Worm (Caenorhabditis elegans) whole organism, late embryonic: Measurements from ENCODE around the gene nep-2.

Source experiments
- Y22D7AL.16 ChIP-seq: sonication (generic microtip); optimal IDR thresholded peaks from 2 replicates; lab custom pipeline; 2016; ENCODE audit warnings: missing genetic modification characterization, missing compliant biosample characterization
- elt-2 ChIP-seq: sonication (generic microtip); optimal IDR thresholded peaks from 2 replicates; lab custom pipeline; 2016; ENCODE audit warnings: missing genetic modification reagents, missing genetic modification characterization, missing compliant biosample characterization
- ets-4 ChIP-seq: sonication (generic microtip); optimal IDR thresholded peaks from 2 replicates; lab custom pipeline; 2016; ENCODE audit warnings: missing genetic modification characterization, missing compliant biosample characterization
- hlh-15 ChIP-seq: sonication (generic microtip); optimal IDR thresholded peaks from 2 replicates; lab custom pipeline; 2016; ENCODE audit warnings: missing genetic modification characterization, missing compliant biosample characterization
- lin-11 ChIP-seq: fragments of 200-800 bp; sonication (Bioruptor generic); optimal IDR thresholded peaks from 2 replicates; lab custom pipeline; 2018; ENCODE audit warnings: mild to moderate bottlenecking, missing genetic modification characterization, missing compliant biosample characterization
- madf-2 ChIP-seq: sonication (generic microtip); optimal IDR thresholded peaks from 2 replicates; lab custom pipeline; 2017; ENCODE audit warnings: missing genetic modification characterization, missing compliant biosample characterization
- nfya-1 ChIP-seq: sonication (generic microtip); optimal IDR thresholded peaks from 2 replicates; lab custom pipeline; 2017; ENCODE audit warnings: missing genetic modification characterization, mild to moderate bottlenecking, missing compliant biosample characterization, antibody characterized with exemption, moderate library complexity
- nhr-11 ChIP-seq: fragments of 150-350 bp; optimal IDR thresholded peaks from 2 replicates; lab custom pipeline; 2014; ENCODE audit warnings: missing biosample characterization, missing genetic modification characterization
- pag-3 ChIP-seq: sonication (generic microtip); optimal IDR thresholded peaks from 2 replicates; lab custom pipeline; 2016; ENCODE audit warnings: missing compliant biosample characterization, missing genetic modification characterization, borderline replicate concordance
- pha-2 ChIP-seq: sonication (generic microtip); optimal IDR thresholded peaks from 2 replicates; lab custom pipeline; 2017; ENCODE audit warnings: mild to moderate bottlenecking, missing genetic modification characterization, missing compliant biosample characterization
- tbx-2 ChIP-seq: sonication (generic microtip); optimal IDR thresholded peaks from 2 replicates; lab custom pipeline; 2016; ENCODE audit warnings: missing genetic modification characterization, missing compliant biosample characterization
- unc-42 ChIP-seq: sonication (generic microtip); optimal IDR thresholded peaks from 2 replicates; lab custom pipeline; 2016; ENCODE audit warnings: missing genotype, missing genetic modification characterization, missing compliant biosample characterization
- unc-55 ChIP-seq: sonication (generic microtip); optimal IDR thresholded peaks from 2 replicates; lab custom pipeline; 2017; ENCODE audit warnings: missing biosample characterization, missing genetic modification reagents, missing genetic modification characterization

- TF ChIP-seq nfya-1 (no peak), unc-42 (tag; lab: Kevin White, UChicago) (no peak), unc-55 (GFP tag; lab: Kevin White, UChicago) (no peak), madf-2 (tag; lab: Kevin White, UChicago) (no peak), lin-11 (no peak), ets-4 (tag; lab: Kevin White, UChicago) (no peak), Y22D7AL.16 (no peak), pag-3 (no peak), elt-2 (no peak), pha-2 (tag; lab: Kevin White, UChicago) (no peak), hlh-15 (no peak), tbx-2 (tag; lab: Kevin White, UChicago) (no peak), nhr-11 (tag; lab: Kevin White, UChicago) (no peak)
Measured at ce11 chrII:2710919-2711318, 14.6 kb downstream of the nep-2 start, which contains the start of gene T05A8.2.
